Fruit fly (Drosophila melanogaster) whole organism, wandering third instar larva: ENCODE data around the gene Pus1.

ENCODE experiments used
- Dfd ChIP-seq: fragments of >200 bp; optimal IDR thresholded peaks from 2 replicates; lab custom pipeline; 2017; ENCODE audit warnings: missing biosample characterization, missing genetic modification characterization
- Hr78 ChIP-seq: fragments of >200 bp; optimal IDR thresholded peaks from 2 replicates; lab custom pipeline; 2017; ENCODE audit warnings: missing biosample characterization, missing genetic modification characterization
- OdsH ChIP-seq: fragments of 200-800 bp; sonication (Bioruptor generic); optimal IDR thresholded peaks from 2 replicates; lab custom pipeline; 2016; ENCODE audit warnings: missing biosample characterization, mild to moderate bottlenecking, missing genetic modification characterization
- ey ChIP-seq: fragments of 200-800 bp; sonication (Bioruptor generic); optimal IDR thresholded peaks from 2 replicates; lab custom pipeline; 2016; ENCODE audit warnings: missing biosample characterization, missing genetic modification characterization
- fru ChIP-seq: fragments of 200-800 bp; sonication (Bioruptor generic); optimal IDR thresholded peaks from 3 replicates; lab custom pipeline; 2016; ENCODE audit warnings: missing biosample characterization, mild to moderate bottlenecking, missing genetic modification characterization
- jim ChIP-seq: fragments of 175-275, 200-325 bp; sonication (Bioruptor generic); optimal IDR thresholded peaks from 2 replicates; lab custom pipeline; 2016; ENCODE audit warnings: missing biosample characterization, mild to moderate bottlenecking, missing genetic modification characterization
- pan ChIP-seq: fragments of >200 bp; optimal IDR thresholded peaks from 2 replicates; lab custom pipeline; 2017
- psq ChIP-seq: fragments of 200-800 bp; sonication (Bioruptor generic); optimal IDR thresholded peaks from 3 replicates; lab custom pipeline; 2017; ENCODE audit warnings: missing biosample characterization, mild to moderate bottlenecking, missing genetic modification characterization, moderate library complexity

DNA sequence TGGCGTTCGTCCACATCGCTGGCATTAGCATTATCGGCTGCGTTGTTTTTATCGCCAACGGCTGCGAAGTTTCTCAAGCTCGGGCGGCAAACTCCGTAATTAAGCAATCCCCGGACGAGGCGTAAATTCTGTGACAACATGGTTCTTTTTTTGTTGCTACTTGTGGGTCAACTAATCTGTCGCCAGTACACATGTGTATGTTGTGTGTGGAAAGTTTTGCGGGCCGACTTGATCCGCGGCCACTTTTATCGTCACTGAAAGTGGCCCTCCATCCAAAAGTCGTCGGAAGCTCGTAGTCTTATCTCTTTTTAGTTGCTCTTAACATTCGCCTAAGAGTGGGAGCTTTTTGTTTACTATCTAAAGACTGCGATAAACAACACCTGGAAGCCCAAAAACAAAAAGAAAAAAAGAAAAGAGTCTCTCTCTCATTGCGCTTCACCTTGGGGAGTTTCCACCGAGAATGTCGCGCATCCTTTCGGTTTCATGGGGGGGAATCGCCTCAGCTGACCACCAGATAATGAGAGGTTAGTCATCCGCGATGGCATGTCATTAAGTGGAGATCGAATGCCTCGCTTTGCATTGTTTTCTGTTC is 28.5 kb downstream of the Pus1 start, which contains the start of gene CG10877:
- TF ChIP-seq OdsH (GFP tag; lab: Kevin White, UChicago) (no peak), Hr78 (GFP tag; lab: Kevin White, UChicago) (no peak), psq (GFP tag; lab: Kevin White, UChicago) (no peak), ey (no peak), fru (GFP tag; lab: Kevin White, UChicago) (no peak), pan (no peak), jim (GFP tag; lab: Kevin White, UChicago) (no peak), Dfd (GFP tag; lab: Kevin White, UChicago) (no peak)
